Fruit fly (Drosophila melanogaster): Measurements from ENCODE around the gene Dbct.

Dbct gene

DNA sequence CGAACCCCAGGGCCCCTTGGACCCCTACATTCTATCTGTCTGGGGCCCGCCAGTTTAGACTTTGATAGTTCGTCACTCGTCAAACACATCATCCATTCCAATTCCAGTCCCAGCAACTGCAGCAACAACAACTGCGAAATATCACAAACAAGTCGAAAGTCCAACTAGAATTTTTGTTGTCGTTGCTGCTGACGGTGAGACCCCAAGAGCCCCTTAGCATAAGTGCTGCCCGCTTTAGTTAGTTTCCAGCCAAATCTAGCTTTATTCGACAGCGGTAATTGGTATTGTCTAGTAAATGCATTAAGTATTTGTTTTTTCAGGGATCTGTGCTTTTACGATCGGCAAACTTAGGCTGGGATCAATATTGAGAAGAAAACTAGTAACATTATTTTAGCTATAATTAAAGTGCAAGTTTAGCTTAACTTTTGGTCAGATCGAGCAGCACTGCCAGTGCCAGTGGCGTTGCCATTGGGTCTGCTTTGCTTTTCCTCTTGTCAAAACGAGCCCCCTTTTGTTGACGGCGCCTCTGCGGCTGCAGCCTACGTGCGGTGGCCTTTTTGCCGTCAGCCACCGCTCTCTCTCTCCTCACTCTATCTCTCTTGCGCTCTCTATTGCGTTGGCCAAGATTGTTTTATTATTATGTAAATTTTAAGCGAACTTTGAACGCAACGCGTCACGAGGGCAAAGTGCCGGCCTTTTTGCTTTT lies 11.1 kb upstream of the Dbct start (continued):
- TF ChIP-seq Chrac-16 (GFP tag; optimal IDR thresholded peaks at IDR 0.05) (peak; percentile 87), E2f1 (GFP tag; IDR thresholded peaks at IDR 0.05) (peak; percentile 83), CG1602 (GFP tag; optimal IDR thresholded peaks at IDR 0.05) (peak; percentile 85), esg (GFP tag; conservative IDR thresholded peaks at IDR 0.05) (peak; percentile 81), pnt (GFP tag; optimal IDR thresholded peaks at IDR 0.05) (peak; percentile 91), eyg (GFP tag; optimal IDR thresholded peaks at IDR 0.05) (peak; percentile 86), Hsf (GFP tag; optimal IDR thresholded peaks at IDR 0.05) (peak; percentile 91), NFAT (GFP tag; IDR thresholded peaks at IDR 0.05) (peak; percentile 97), caup (GFP tag; optimal IDR thresholded peaks at IDR 0.05; ENCODE audit: severe bottlenecking) (peak; percentile 81), CG10274 (GFP tag; optimal IDR thresholded peaks at IDR 0.05) (peak; percentile 67), NfI (GFP tag; optimal IDR thresholded peaks at IDR 0.05) (peak; percentile 89), wek (GFP tag; optimal IDR thresholded peaks at IDR 0.05) (peak; percentile 12), CG6683 (GFP tag; optimal IDR thresholded peaks at IDR 0.05) (peak; percentile 83), Bdp1 (GFP tag; optimal IDR thresholded peaks at IDR 0.05) (peak; percentile 77), CG3163 (GFP tag; optimal IDR thresholded peaks at IDR 0.05) (peak; percentile 86), sna (GFP tag; IDR thresholded peaks at IDR 0.05; ENCODE audit: partially characterized antibody) (no peak), TFAM (GFP tag; optimal IDR thresholded peaks at IDR 0.05) (peak; percentile 36), az2 (GFP tag; optimal IDR thresholded peaks at IDR 0.05) (peak; percentile 91), CG31224 (GFP tag; IDR thresholded peaks at IDR 0.05) (peak; percentile 67), Camta (GFP tag; optimal IDR thresholded peaks at IDR 0.05) (peak; percentile 91), zf30C (GFP tag; optimal IDR thresholded peaks at IDR 0.05) (no peak), CG4424 (GFP tag; optimal IDR thresholded peaks at IDR 0.05) (peak; percentile 90), Hmr (GFP tag; optimal IDR thresholded peaks at IDR 0.05) (peak; percentile 93), CG8359 (GFP tag; optimal IDR thresholded peaks at IDR 0.05; ENCODE audit: borderline replicate concordance) (peak; percentile 28), tll (GFP tag; optimal IDR thresholded peaks at IDR 0.05) (no peak), unc-4 (GFP tag; IDR thresholded peaks at IDR 0.05; ENCODE audit: partially characterized antibody) (no peak), CG10267 (tag; optimal IDR thresholded peaks at IDR 0.05) (peak; percentile 77), CG31365 (tag; optimal IDR thresholded peaks at IDR 0.05) (peak; percentile 69), org-1 (GFP tag; optimal IDR thresholded peaks at IDR 0.05) (peak; percentile 89), CG13894 (tag; optimal IDR thresholded peaks at IDR 0.05) (peak; percentile 79), CG10366 (GFP tag; IDR thresholded peaks at IDR 0.05) (peak; percentile 90), usp (GFP tag; optimal IDR thresholded peaks at IDR 0.05) (no peak), run (tag; optimal IDR thresholded peaks at IDR 0.05) (peak; percentile 69), BEAF-32 (GFP tag; optimal IDR thresholded peaks at IDR 0.05) (peak; percentile 11), NC2β (GFP tag; optimal IDR thresholded peaks at IDR 0.05) (peak; percentile 92), CG17912 (GFP tag; optimal IDR thresholded peaks at IDR 0.05) (peak; percentile 55), Fer3 (tag; optimal IDR thresholded peaks at IDR 0.05) (peak; percentile 79), CG9817 (tag; optimal IDR thresholded peaks at IDR 0.05) (peak; percentile 86), Dad (GFP tag; optimal IDR thresholded peaks at IDR 0.05) (peak; percentile 85), CG11504 (tag; optimal IDR thresholded peaks at IDR 0.05) (peak; percentile 91), CG8478 (optimal IDR thresholded peaks at IDR 0.05) (no peak), CG15479 (GFP tag; optimal IDR thresholded peaks at IDR 0.05) (no peak), CG3838 (GFP tag; optimal IDR thresholded peaks at IDR 0.05) (peak; percentile 60), Side (GFP tag; optimal IDR thresholded peaks at IDR 0.05) (peak; percentile 91), CG12942 (GFP tag; optimal IDR thresholded peaks at IDR 0.05) (peak; percentile 89), nerfin-2 (GFP tag; IDR thresholded peaks at IDR 0.05; ENCODE audit: partially characterized antibody) (no peak), vfl (GFP tag; optimal IDR thresholded peaks at IDR 0.05) (peak; percentile 86), CG10209 (GFP tag; optimal IDR thresholded peaks at IDR 0.05) (peak; percentile 90), CG30431 (GFP tag; optimal IDR thresholded peaks at IDR 0.05) (peak; percentile 74)

Measured in whole organism, embryonic.